Fruit fly (Drosophila melanogaster) whole organism, embryonic: ENCODE results near the gene CG9444.
A peak's percentile ranks its signal among the peaks of the same experiment; 100 is the strongest.

Experiments
- Antp ChIP-seq: fragments of 200-800 bp; sonication (Bioruptor generic); optimal IDR thresholded peaks from 3 replicates; lab custom pipeline; 2016; ENCODE audit warnings: missing biosample characterization, missing genetic modification characterization
- Asciz ChIP-seq: fragments of 200-800 bp; sonication (Bioruptor generic); optimal IDR thresholded peaks from 2 replicates; lab custom pipeline; 2017; ENCODE audit warnings: missing biosample characterization, mild to moderate bottlenecking, missing genetic modification characterization, missing genetic modification reagents
- CG10209 ChIP-seq: fragments of 200-800 bp; sonication (Bioruptor generic); optimal IDR thresholded peaks from 3 replicates; lab custom pipeline; 2017; ENCODE audit warnings: missing biosample characterization, mild to moderate bottlenecking, missing genetic modification characterization, missing genetic modification reagents
- CG11093 ChIP-seq: fragments of 200-800 bp; sonication (Bioruptor generic); IDR thresholded peaks from 3 replicates; pipeline ENCODE4 v1.3.6; 2022; ENCODE audit warnings: missing biosample characterization, missing genetic modification characterization
- CG11560 ChIP-seq: fragments of 200-800 bp; sonication (Bioruptor generic); IDR thresholded peaks from 3 replicates; pipeline ENCODE4 v1.3.6; 2022; ENCODE audit warnings: missing biosample characterization, missing genetic modification characterization
- CG11696 ChIP-seq: fragments of 200-800 bp; sonication (Bioruptor generic); IDR thresholded peaks from 2 replicates; pipeline ENCODE4 v1.3.6; 2022; ENCODE audit warnings: missing biosample characterization, missing genetic modification characterization
- CG13123 ChIP-seq: fragments of 200-800 bp; sonication (Bioruptor generic); optimal IDR thresholded peaks from 2 replicates; lab custom pipeline; 2016; ENCODE audit warnings: missing biosample characterization, missing genetic modification characterization
- CG13894 ChIP-seq: fragments of 200-800 bp; sonication (Bioruptor generic); optimal IDR thresholded peaks from 3 replicates; lab custom pipeline; 2018; ENCODE audit warnings: missing biosample characterization, mild to moderate bottlenecking, missing genetic modification characterization, moderate library complexity
- CG15696 ChIP-seq: fragments of 200-800 bp; sonication (Bioruptor generic); optimal IDR thresholded peaks from 2 replicates; lab custom pipeline; 2019; ENCODE audit warnings: missing biosample characterization, mild to moderate bottlenecking, missing genetic modification characterization, moderate library complexity
- CG16813 ChIP-seq: fragments of 200-800 bp; sonication (Bioruptor generic); IDR thresholded peaks from 3 replicates; pipeline ENCODE4 v1.3.6; 2022; ENCODE audit warnings: missing biosample characterization, missing genetic modification characterization; ENCODE audit not compliant: partially characterized antibody
- CG17359 ChIP-seq: fragments of 200-800 bp; sonication (Bioruptor generic); optimal IDR thresholded peaks from 3 replicates; lab custom pipeline; 2018; ENCODE audit warnings: missing biosample characterization, mild to moderate bottlenecking, missing genetic modification characterization, moderate library complexity
- CG17361 ChIP-seq: fragments of 200-800 bp; sonication (Bioruptor generic); IDR thresholded peaks from 3 replicates; pipeline ENCODE4 v1.3.6; 2022; ENCODE audit warnings: missing biosample characterization, missing genetic modification characterization
- CG1792 ChIP-seq: fragments of 200-800 bp; sonication (Bioruptor generic); optimal IDR thresholded peaks from 2 replicates; lab custom pipeline; 2016; ENCODE audit warnings: missing biosample characterization, missing genetic modification characterization
- CG32532 ChIP-seq: fragments of 200-800 bp; sonication (Bioruptor generic); IDR thresholded peaks from 2 replicates; pipeline ENCODE4 v1.3.6; 2022; ENCODE audit warnings: missing biosample characterization, missing genetic modification characterization
- CG34376 ChIP-seq: fragments of 200-800 bp; sonication (Bioruptor generic); optimal IDR thresholded peaks from 2 replicates; lab custom pipeline; 2018; ENCODE audit warnings: missing biosample characterization, mild to moderate bottlenecking, missing genetic modification characterization
- CG4360 ChIP-seq: fragments of 200-800 bp; sonication (Bioruptor generic); IDR thresholded peaks from 2 replicates; pipeline ENCODE4 v1.3.6; 2022; ENCODE audit warnings: missing biosample characterization, missing genetic modification characterization
- CG6854 ChIP-seq: fragments of 200-800 bp; sonication (Bioruptor generic); optimal IDR thresholded peaks from 3 replicates; lab custom pipeline; 2017; ENCODE audit warnings: missing biosample characterization, mild to moderate bottlenecking, missing genetic modification characterization
- CG8290 ChIP-seq, 3 experiments: fragments of 200-800 bp; sonication (Bioruptor generic); optimal IDR thresholded peaks; 2 replicates each; lab custom pipeline; 2016 to 2019; ENCODE audit warnings: missing biosample characterization in 3 of 3, missing genetic modification characterization in 3 of 3, mild to moderate bottlenecking in 2 of 3, moderate library complexity in 1 of 3
- D19A ChIP-seq: fragments of 200-800 bp; optimal IDR thresholded peaks from 3 replicates; lab custom pipeline; 2019; ENCODE audit warnings: missing biosample characterization, mild to moderate bottlenecking, missing genetic modification characterization, moderate library complexity
- Doc2 ChIP-seq: fragments of 200-800 bp; sonication (Bioruptor generic); IDR thresholded peaks from 2 replicates; pipeline ENCODE4 v1.3.6; 2022; ENCODE audit warnings: missing biosample characterization, missing genetic modification characterization
- E2f1 ChIP-seq: fragments of 200-800 bp; sonication (Bioruptor generic); IDR thresholded peaks from 2 replicates; pipeline ENCODE4 v1.3.6; 2022; ENCODE audit warnings: missing biosample characterization, missing genetic modification characterization
- Elba2 ChIP-seq: fragments of 200-800 bp; sonication (Bioruptor generic); optimal IDR thresholded peaks from 3 replicates; lab custom pipeline; 2016; ENCODE audit warnings: missing biosample characterization, missing genetic modification characterization
- Gsc ChIP-seq: fragments of 200-800 bp; sonication (Bioruptor generic); IDR thresholded peaks from 2 replicates; pipeline ENCODE4 v1.3.6; 2022; ENCODE audit warnings: missing biosample characterization, missing genetic modification characterization
- Hand ChIP-seq: fragments of 200-800 bp; sonication (Bioruptor generic); optimal IDR thresholded peaks from 2 replicates; lab custom pipeline; 2017; ENCODE audit warnings: mild to moderate bottlenecking, missing biosample characterization, missing genetic modification reagents, missing genetic modification characterization
- Jarid2 ChIP-seq: fragments of 200-800 bp; sonication (Bioruptor generic); optimal IDR thresholded peaks from 3 replicates; lab custom pipeline; 2017; ENCODE audit warnings: mild to moderate bottlenecking, missing biosample characterization, missing genetic modification reagents, missing genetic modification characterization
- MBD-R2 ChIP-seq: fragments of 200-800 bp; sonication (Bioruptor generic); IDR thresholded peaks from 2 replicates; pipeline ENCODE4 v1.3.6; 2022; ENCODE audit warnings: missing biosample characterization, missing genetic modification characterization
- Meics ChIP-seq: fragments of 200-800 bp; sonication (Bioruptor generic); optimal IDR thresholded peaks from 2 replicates; lab custom pipeline; 2017; ENCODE audit warnings: missing biosample characterization, mild to moderate bottlenecking, missing genetic modification characterization
- NC2α ChIP-seq: fragments of 200-800 bp; sonication (Bioruptor generic); optimal IDR thresholded peaks from 2 replicates; lab custom pipeline; 2016; ENCODE audit warnings: missing biosample characterization, missing genetic modification characterization
- NC2β ChIP-seq: fragments of 200-800 bp; sonication (Bioruptor generic); optimal IDR thresholded peaks from 2 replicates; lab custom pipeline; 2016; ENCODE audit warnings: missing biosample characterization, missing genetic modification characterization
- NfI ChIP-seq: fragments of 200-800 bp; sonication (Bioruptor generic); optimal IDR thresholded peaks from 3 replicates; lab custom pipeline; 2018; ENCODE audit warnings: missing biosample characterization, mild to moderate bottlenecking, missing genetic modification characterization, moderate library complexity
- Rx ChIP-seq: fragments of 200-800 bp; sonication (Bioruptor generic); IDR thresholded peaks from 2 replicates; pipeline ENCODE4 v1.3.6; 2022; ENCODE audit warnings: missing biosample characterization, missing genetic modification characterization
- Sox102F ChIP-seq: fragments of 200-800 bp; sonication (Bioruptor generic); optimal IDR thresholded peaks from 2 replicates; lab custom pipeline; 2018; ENCODE audit warnings: missing biosample characterization, mild to moderate bottlenecking, missing genetic modification characterization, moderate library complexity
- Ssrp ChIP-seq: fragments of 200-800 bp; sonication (Bioruptor generic); optimal IDR thresholded peaks from 2 replicates; lab custom pipeline; 2018; ENCODE audit warnings: missing biosample characterization, mild to moderate bottlenecking, missing genetic modification characterization, moderate library complexity
- aop ChIP-seq: fragments of 200-800 bp; sonication (Bioruptor generic); IDR thresholded peaks from 2 replicates; pipeline ENCODE4 v1.3.6; 2022; ENCODE audit warnings: missing biosample characterization, missing genetic modification characterization
- ato ChIP-seq: fragments of 200-800 bp; sonication (Bioruptor generic); IDR thresholded peaks from 2 replicates; pipeline ENCODE4 v1.3.6; 2022; ENCODE audit warnings: missing biosample characterization, missing genetic modification characterization; ENCODE audit not compliant: partially characterized antibody
- cad ChIP-seq: fragments of >200 bp; optimal IDR thresholded peaks from 2 replicates; lab custom pipeline; 2017; ENCODE audit warnings: missing biosample characterization, missing genetic modification characterization
- chif ChIP-seq, 2 experiments: fragments of 200-800 bp; sonication (Bioruptor generic); optimal IDR thresholded peaks; 3 replicates each; lab custom pipeline; 2016; ENCODE audit warnings: missing biosample characterization in 2 of 2, missing genetic modification characterization in 2 of 2
- da ChIP-seq: fragments of 200-800 bp; sonication (Bioruptor generic); optimal IDR thresholded peaks from 2 replicates; lab custom pipeline; 2016; ENCODE audit warnings: missing biosample characterization, missing genetic modification characterization
- hkb ChIP-seq, 2 experiments: fragments of 200-800 bp in 1 of 2; fragments of >200 bp in 1 of 2; sonication (Bioruptor generic) in 1 of 2; IDR thresholded peaks in 1 of 2; optimal IDR thresholded peaks in 1 of 2; 2 replicates each; pipeline versions ENCODE4 v1.3.6 to Lab custom; 2017 to 2022; ENCODE audit warnings: missing biosample characterization in 1 of 2, missing genetic modification characterization in 1 of 2
- inv ChIP-seq: fragments of 200-800 bp; sonication (Bioruptor generic); IDR thresholded peaks from 2 replicates; pipeline ENCODE4 v1.3.6; 2022; ENCODE audit warnings: missing biosample characterization, missing genetic modification characterization; ENCODE audit not compliant: partially characterized antibody
- luna ChIP-seq: fragments of 200-800 bp; sonication (Bioruptor generic); optimal IDR thresholded peaks from 2 replicates; lab custom pipeline; 2016; ENCODE audit warnings: missing biosample characterization, missing genetic modification characterization
- org-1 ChIP-seq: fragments of 200-800 bp; sonication (Bioruptor generic); optimal IDR thresholded peaks from 2 replicates; lab custom pipeline; 2017; ENCODE audit warnings: missing biosample characterization, missing genetic modification characterization
- pfk ChIP-seq: fragments of 200-800 bp; sonication (Bioruptor generic); optimal IDR thresholded peaks from 2 replicates; lab custom pipeline; 2018; ENCODE audit warnings: missing biosample characterization, mild to moderate bottlenecking, missing genetic modification characterization, moderate library complexity
- scrt ChIP-seq: fragments of 200-800 bp; sonication (Bioruptor generic); optimal IDR thresholded peaks from 2 replicates; lab custom pipeline; 2018; ENCODE audit warnings: missing biosample characterization, mild to moderate bottlenecking, missing genetic modification characterization, moderate library complexity
- sens ChIP-seq: fragments of 200-800 bp; sonication (Bioruptor generic); peaks from one replicate; lab custom pipeline; 2016; ENCODE audit warnings: missing biosample characterization, missing genetic modification characterization
- so ChIP-seq: fragments of 200-800 bp; sonication (Bioruptor generic); IDR thresholded peaks from 3 replicates; pipeline ENCODE4 v1.3.6; 2022; ENCODE audit warnings: missing biosample characterization, missing genetic modification characterization
- sqz ChIP-seq: fragments of 200-800 bp; sonication (Bioruptor generic); optimal IDR thresholded peaks from 3 replicates; lab custom pipeline; 2018; ENCODE audit warnings: missing biosample characterization, mild to moderate bottlenecking, missing genetic modification characterization
- sug ChIP-seq: fragments of 200-800 bp; optimal IDR thresholded peaks from 2 replicates; lab custom pipeline; 2019; ENCODE audit warnings: missing biosample characterization, mild to moderate bottlenecking, missing genetic modification characterization, moderate library complexity
- tll ChIP-seq, 2 experiments: fragments of 200-800 bp in 1 of 2; fragments of >200 bp in 1 of 2; sonication (Bioruptor generic) in 1 of 2; optimal IDR thresholded peaks; 2 replicates each; lab custom pipeline; 2017 to 2019; ENCODE audit warnings: missing biosample characterization in 2 of 2, missing genetic modification characterization in 2 of 2, mild to moderate bottlenecking in 1 of 2, moderate library complexity in 1 of 2
- usp ChIP-seq: fragments of >200 bp; optimal IDR thresholded peaks from 2 replicates; lab custom pipeline; 2017; ENCODE audit warnings: missing biosample characterization, missing genetic modification characterization

CG9444 gene

DNA sequence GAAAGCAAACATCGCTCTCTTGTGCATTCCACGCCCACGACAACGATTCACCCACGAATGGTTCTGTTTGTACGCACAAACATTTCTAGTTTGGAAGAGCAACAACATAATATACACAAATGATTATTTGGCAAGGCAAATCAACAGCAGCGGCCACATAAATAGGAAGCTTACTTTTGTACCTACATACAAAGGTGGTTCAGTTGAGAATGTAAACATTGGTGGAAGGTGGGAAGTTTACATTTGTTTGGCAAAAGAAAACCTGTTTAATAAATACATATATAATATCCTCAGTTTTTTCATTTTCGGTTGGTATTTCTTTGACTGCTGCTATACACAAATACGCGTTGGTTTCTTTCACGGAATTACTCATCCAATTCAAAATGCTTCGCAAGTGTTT lies 18.5 kb upstream of the CG9444 start (continued):
- peak; percentile 98 for TF ChIP-seq sens (GFP tag; lab: Kevin White, UChicago)
- TF ChIP-seq CG17361 (GFP tag; lab: Robert Waterston, UW): no peak
- TF ChIP-seq CG4360 (GFP tag; lab: Robert Waterston, UW): no peak
- TF ChIP-seq CG10209 (GFP tag; lab: Kevin White, UChicago): peak; percentile 92
- TF ChIP-seq cad (GFP tag; lab: Kevin White, UChicago): no peak
- peak; percentile 71 for TF ChIP-seq CG1792
- no peak for TF ChIP-seq Doc2 (GFP tag; lab: Robert Waterston, UW)
- no peak for TF ChIP-seq CG11696 (GFP tag; lab: Robert Waterston, UW)
- peak; percentile 86 for TF ChIP-seq Ssrp (tag; lab: Kevin White, UChicago)
- TF ChIP-seq CG11093: peak; percentile 82; the same call in 2 of the 3 replicates
- TF ChIP-seq Jarid2 (GFP tag; lab: Kevin White, UChicago): peak; percentile 76
- TF ChIP-seq pfk: no peak
- TF ChIP-seq CG8290 (GFP tag; optimal IDR thresholded peaks at IDR 0.05; lab: Kevin White, UChicago): peak; percentile 76
- peak in 1 of 2 experiments; percentile 92 for TF ChIP-seq CG8290 (tag; optimal IDR thresholded peaks at IDR 0.05; lab: Kevin White, UChicago)
- TF ChIP-seq Rx (GFP tag; lab: Robert Waterston, UW): no peak
- no peak for TF ChIP-seq so (GFP tag; lab: Robert Waterston, UW)
- TF ChIP-seq D19A (tag; lab: Kevin White, UChicago): peak; percentile 79
- TF ChIP-seq tll (GFP tag; optimal IDR thresholded peaks at IDR 0.05; lab: Kevin White, UChicago): peak in 1 of 2 experiments; percentile 86
- peak; percentile 89 for TF ChIP-seq sqz (GFP tag; lab: Kevin White, UChicago)
- TF ChIP-seq scrt (GFP tag; lab: Kevin White, UChicago): peak; percentile 85
- peak; percentile 71 for TF ChIP-seq Antp (GFP tag; lab: Kevin White, UChicago)
- TF ChIP-seq Asciz (GFP tag; lab: Kevin White, UChicago): peak; percentile 89
- no peak for TF ChIP-seq Gsc (GFP tag; lab: Robert Waterston, UW)
- peak; percentile 92 for TF ChIP-seq NfI (GFP tag; lab: Kevin White, UChicago)
- TF ChIP-seq CG34376 (GFP tag; lab: Kevin White, UChicago): peak; percentile 65
- TF ChIP-seq sug (tag; lab: Kevin White, UChicago): peak; percentile 60
- TF ChIP-seq da (GFP tag; lab: Kevin White, UChicago): no peak
- TF ChIP-seq Sox102F (GFP tag; lab: Kevin White, UChicago): peak; percentile 90
- TF ChIP-seq CG13123: peak; percentile 73
- TF ChIP-seq aop (GFP tag; lab: Robert Waterston, UW): no peak
- no peak for TF ChIP-seq inv (GFP tag; lab: Robert Waterston, UW)
- peak; percentile 72 for TF ChIP-seq NC2α (GFP tag; lab: Kevin White, UChicago)
- no peak for TF ChIP-seq hkb (optimal IDR thresholded peaks at IDR 0.05; lab: Kevin White, UChicago)
- no peak for TF ChIP-seq hkb (GFP tag; IDR thresholded peaks at IDR 0.05; lab: Robert Waterston, UW)
- no peak for TF ChIP-seq Elba2 (GFP tag; lab: Kevin White, UChicago)
- no peak for TF ChIP-seq CG11560 (tag; lab: Robert Waterston, UW)
- peak; percentile 73 for TF ChIP-seq Hand (GFP tag; lab: Kevin White, UChicago)
- TF ChIP-seq CG13894 (tag; lab: Kevin White, UChicago): peak; percentile 70
- TF ChIP-seq CG16813 (GFP tag; lab: Robert Waterston, UW): no peak
- peak; percentile 44 for TF ChIP-seq luna (GFP tag; lab: Kevin White, UChicago)
- peak; percentile 76 to 80 for TF ChIP-seq chif (GFP tag; optimal IDR thresholded peaks at IDR 0.05; lab: Kevin White, UChicago)
- peak; percentile 89 for TF ChIP-seq Meics (GFP tag; lab: Kevin White, UChicago)
- TF ChIP-seq CG15696 (tag; lab: Kevin White, UChicago): peak; percentile 69
- TF ChIP-seq CG17359 (tag; lab: Kevin White, UChicago): peak; percentile 95
- peak; percentile 84 for TF ChIP-seq org-1 (GFP tag; lab: Kevin White, UChicago)
- no peak for TF ChIP-seq CG32532 (GFP tag; lab: Robert Waterston, UW)
- no peak for TF ChIP-seq ato (GFP tag; lab: Robert Waterston, UW)
- peak; percentile 84 for TF ChIP-seq CG6854 (GFP tag; lab: Kevin White, UChicago)
- TF ChIP-seq usp: no peak
- no peak for TF ChIP-seq MBD-R2
- TF ChIP-seq E2f1 (GFP tag; lab: Robert Waterston, UW): no peak
- TF ChIP-seq NC2β (GFP tag; lab: Kevin White, UChicago): peak; percentile 71
